Worm (Caenorhabditis elegans) whole organism, L3 larva: Measurements from ENCODE around the gene nhr-249.

ENCODE experiments used
- R02D3.7 ChIP-seq: fragments of 150-350 bp; optimal IDR thresholded peaks from 2 replicates; lab custom pipeline; 2014; ENCODE audit warnings: missing biosample characterization, missing genetic modification characterization
- nhr-11 ChIP-seq: fragments of 150-350 bp; optimal IDR thresholded peaks from 2 replicates; lab custom pipeline; 2014; ENCODE audit warnings: missing biosample characterization, missing genetic modification characterization
- tbx-2 ChIP-seq: sonication (generic microtip); optimal IDR thresholded peaks from 2 replicates; lab custom pipeline; 2016; ENCODE audit warnings: mild to moderate bottlenecking, missing genetic modification characterization, missing compliant biosample characterization
- unc-62 ChIP-seq: fragments of 150-350 bp; sonication (generic microtip); optimal IDR thresholded peaks from 4 replicates; lab custom pipeline; 2014; ENCODE audit warnings: missing biosample characterization, missing genetic modification reagents, missing genetic modification characterization

ce11 chrIV:6997918-6998317 lies 25.6 kb upstream of the nhr-249 start:
- TF ChIP-seq R02D3.7 (tag; lab: Kevin White, UChicago) (no peak), unc-62 (GFP tag; lab: Kevin White, UChicago) (no peak), nhr-11 (tag; lab: Kevin White, UChicago) (no peak), tbx-2 (tag; lab: Kevin White, UChicago) (no peak)
